Worm (Caenorhabditis elegans) whole organism, young adult: ENCODE measurements around the gene agr-1.

ENCODE experiments used
- B0019.2 ChIP-seq: fragments of 200-800 bp; sonication (Bioruptor generic); conservative IDR thresholded peaks from 2 replicates; pipeline ENCODE4 v1.3.6; 2022; ENCODE audit warnings: missing genetic modification reagents, missing genetic modification characterization, missing compliant biosample characterization
- C06A6.2 ChIP-seq: fragments of 200-800 bp; sonication (Bioruptor generic); conservative IDR thresholded peaks from 2 replicates; pipeline ENCODE4 v1.3.6; 2022; ENCODE audit warnings: missing genetic modification characterization, missing compliant biosample characterization
- D2030.7 ChIP-seq: fragments of 200-800 bp; sonication (Bioruptor generic); IDR thresholded peaks from 2 replicates; pipeline ENCODE4 v1.3.6; 2022; ENCODE audit warnings: missing genetic modification reagents, missing genetic modification characterization, missing compliant biosample characterization
- F10E7.11 ChIP-seq: sonication (generic microtip); optimal IDR thresholded peaks from 2 replicates; lab custom pipeline; 2017; ENCODE audit warnings: mild to moderate bottlenecking, missing genetic modification characterization, moderate library complexity, missing compliant biosample characterization
- F22D6.2 ChIP-seq: sonication (generic microtip); optimal IDR thresholded peaks from 2 replicates; lab custom pipeline; 2016; ENCODE audit warnings: mild to moderate bottlenecking, missing genetic modification characterization, missing compliant biosample characterization
- F39B2.1 ChIP-seq: fragments of 200-800 bp; sonication (Bioruptor generic); IDR thresholded peaks from 2 replicates; pipeline ENCODE4 v1.3.6; 2022; ENCODE audit warnings: missing genetic modification reagents, missing genetic modification characterization, missing compliant biosample characterization
- F49E8.2 ChIP-seq: sonication (generic microtip); optimal IDR thresholded peaks from 3 replicates; lab custom pipeline; 2017; ENCODE audit warnings: missing genetic modification characterization, mild to moderate bottlenecking, missing compliant biosample characterization, antibody characterized with exemption, moderate library complexity; ENCODE audit not compliant: insufficient read depth
- F52B5.7 ChIP-seq: sonication (generic microtip); optimal IDR thresholded peaks from 2 replicates; lab custom pipeline; 2016; ENCODE audit warnings: mild to moderate bottlenecking, missing genetic modification characterization, missing compliant biosample characterization
- F55B11.4 ChIP-seq: sonication (generic microtip); optimal IDR thresholded peaks from 2 replicates; lab custom pipeline; 2016; ENCODE audit warnings: missing compliant biosample characterization, missing genetic modification characterization, borderline replicate concordance; ENCODE audit not compliant: insufficient read depth
- F57A8.1 ChIP-seq: fragments of 200-800 bp; sonication (Bioruptor generic); optimal IDR thresholded peaks from 2 replicates; lab custom pipeline; 2018; ENCODE audit warnings: mild to moderate bottlenecking, missing genetic modification characterization, moderate library complexity, missing compliant biosample characterization
- T26A5.8 ChIP-seq: sonication (generic microtip); optimal IDR thresholded peaks from 2 replicates; lab custom pipeline; 2016; ENCODE audit warnings: missing genetic modification characterization, missing compliant biosample characterization
- Y56A3A.18 ChIP-seq: fragments of 200-800 bp; sonication (Bioruptor generic); IDR thresholded peaks from 2 replicates; pipeline ENCODE4 v1.3.6; 2022; ENCODE audit warnings: missing genetic modification reagents, missing genetic modification characterization, missing compliant biosample characterization
- atf-7 ChIP-seq: sonication (generic microtip); optimal IDR thresholded peaks from 2 replicates; lab custom pipeline; 2017; ENCODE audit warnings: mild to moderate bottlenecking, missing genetic modification characterization, missing compliant biosample characterization
- cebp-2 ChIP-seq: fragments of 200-800 bp; sonication (Bioruptor generic); IDR thresholded peaks from 2 replicates; pipeline ENCODE4 v1.3.6; 2022; ENCODE audit warnings: missing genetic modification characterization, missing compliant biosample characterization
- ceh-27 ChIP-seq: fragments of 200-800 bp; sonication (Bioruptor generic); optimal IDR thresholded peaks from 2 replicates; lab custom pipeline; 2018; ENCODE audit warnings: mild to moderate bottlenecking, missing genetic modification characterization, moderate library complexity, missing compliant biosample characterization
- ceh-91 ChIP-seq: fragments of 200-800 bp; sonication (Bioruptor generic); IDR thresholded peaks from 2 replicates; pipeline ENCODE4 v1.3.6; 2022; ENCODE audit warnings: missing genetic modification reagents, missing genetic modification characterization, missing compliant biosample characterization
- dpl-1 ChIP-seq: fragments of 150-350 bp; optimal IDR thresholded peaks from 2 replicates; lab custom pipeline; 2014; ENCODE audit warnings: missing biosample characterization, missing genetic modification reagents, missing genetic modification characterization
- egrh-3 ChIP-seq: fragments of 200-800 bp; sonication (Bioruptor generic); IDR thresholded peaks from 2 replicates; pipeline ENCODE4 v1.3.6; 2022; ENCODE audit warnings: missing genetic modification reagents, missing genetic modification characterization, missing compliant biosample characterization
- hlh-12 ChIP-seq: sonication (generic microtip); optimal IDR thresholded peaks from 2 replicates; lab custom pipeline; 2016; ENCODE audit warnings: missing genetic modification characterization, missing compliant biosample characterization
- hmg-1.2 ChIP-seq: fragments of 200-800 bp; sonication (Bioruptor generic); IDR thresholded peaks from 2 replicates; pipeline ENCODE4 v1.3.6; 2022; ENCODE audit warnings: missing genetic modification reagents, missing genetic modification characterization, missing compliant biosample characterization
- hrde-1 ChIP-seq: sonication (generic microtip); optimal IDR thresholded peaks from 2 replicates; lab custom pipeline; 2016; ENCODE audit warnings: missing genetic modification characterization, mild to moderate bottlenecking, missing compliant biosample characterization, moderate library complexity, missing genotype, missing genetic modification reagents, borderline replicate concordance
- let-526 ChIP-seq: fragments of 200-800 bp; sonication (Bioruptor generic); IDR thresholded peaks from 2 replicates; pipeline ENCODE4 v1.3.6; 2022; ENCODE audit warnings: missing genetic modification reagents, missing genetic modification characterization, missing compliant biosample characterization
- let-607 ChIP-seq, 2 experiments: fragments of 200-800 bp in 1 of 2; sonication (Bioruptor generic) in 1 of 2; sonication (generic microtip) in 1 of 2; optimal IDR thresholded peaks; 2 replicates each; lab custom pipeline; 2016 to 2018; ENCODE audit warnings: mild to moderate bottlenecking in 2 of 2, missing compliant biosample characterization in 2 of 2, missing genetic modification characterization in 2 of 2, moderate library complexity in 2 of 2, missing genotype in 1 of 2
- lin-26 ChIP-seq: fragments of 200-800 bp; sonication (Bioruptor generic); IDR thresholded peaks from 2 replicates; pipeline ENCODE4 v1.3.6; 2022; ENCODE audit warnings: missing genetic modification reagents, missing genetic modification characterization, missing compliant biosample characterization
- madf-10 ChIP-seq: sonication (generic microtip); optimal IDR thresholded peaks from 2 replicates; lab custom pipeline; 2016; ENCODE audit warnings: mild to moderate bottlenecking, missing genetic modification characterization, missing compliant biosample characterization
- mxl-1 ChIP-seq: sonication (generic microtip); optimal IDR thresholded peaks from 2 replicates; lab custom pipeline; 2016; ENCODE audit warnings: missing genetic modification characterization, missing compliant biosample characterization
- nfya-2 ChIP-seq: fragments of 200-800 bp; sonication (Bioruptor generic); IDR thresholded peaks from 2 replicates; pipeline ENCODE4 v1.3.6; 2022; ENCODE audit warnings: missing genetic modification reagents, missing genetic modification characterization, missing compliant biosample characterization
- repo-1 ChIP-seq: sonication (generic microtip); optimal IDR thresholded peaks from 2 replicates; lab custom pipeline; 2017; ENCODE audit warnings: mild to moderate bottlenecking, missing genetic modification characterization, missing compliant biosample characterization
- sdz-38 ChIP-seq: sonication (generic microtip); optimal IDR thresholded peaks from 2 replicates; lab custom pipeline; 2016; ENCODE audit warnings: missing genotype, missing genetic modification characterization, missing compliant biosample characterization
- sea-2 ChIP-seq: fragments of 200-800 bp; sonication (Bioruptor generic); IDR thresholded peaks from 2 replicates; pipeline ENCODE4 v1.3.6; 2022; ENCODE audit warnings: missing genetic modification characterization, missing compliant biosample characterization
- snpc-1.1 ChIP-seq: sonication (generic microtip); optimal IDR thresholded peaks from 2 replicates; lab custom pipeline; 2017; ENCODE audit warnings: missing genetic modification characterization, mild to moderate bottlenecking, missing compliant biosample characterization, antibody characterized with exemption, moderate library complexity, missing genotype, missing genetic modification reagents; ENCODE audit not compliant: insufficient read depth
- snpc-4 ChIP-seq, 5 experiments: fragments of 150-350 bp in 1 of 5; sonication (generic microtip) in 4 of 5; optimal IDR thresholded peaks; 2 replicates each; lab custom pipeline; 2014 to 2018; ENCODE audit warnings: missing genetic modification characterization in 5 of 5, missing biosample characterization in 3 of 5, antibody characterized with exemption in 2 of 5, mild to moderate bottlenecking in 2 of 5, missing compliant biosample characterization in 2 of 5, missing genotype in 2 of 5, moderate library complexity in 2 of 5, missing genetic modification reagents in 1 of 5
- somi-1 ChIP-seq: fragments of 200-800 bp; sonication (Bioruptor generic); optimal IDR thresholded peaks from 2 replicates; lab custom pipeline; 2018; ENCODE audit warnings: mild to moderate bottlenecking, missing genetic modification characterization, missing compliant biosample characterization
- tbp1 ChIP-seq: fragments of 200-800 bp; sonication (Bioruptor generic); optimal IDR thresholded peaks from 2 replicates; lab custom pipeline; 2018; ENCODE audit warnings: mild to moderate bottlenecking, missing genetic modification characterization, missing compliant biosample characterization
- xnd-1 ChIP-seq: sonication (generic microtip); optimal IDR thresholded peaks from 2 replicates; lab custom pipeline; 2016; ENCODE audit warnings: missing genotype, missing genetic modification reagents, missing genetic modification characterization, missing compliant biosample characterization
- ztf-22 ChIP-seq: fragments of 200-800 bp; sonication (Bioruptor generic); optimal IDR thresholded peaks from 2 replicates; lab custom pipeline; 2018; ENCODE audit warnings: mild to moderate bottlenecking, missing genetic modification characterization, moderate library complexity, missing compliant biosample characterization
- ztf-25 ChIP-seq: fragments of 200-800 bp; sonication (Bioruptor generic); IDR thresholded peaks from 2 replicates; pipeline ENCODE4 v1.3.6; 2022; ENCODE audit warnings: missing genetic modification reagents, missing genetic modification characterization, missing compliant biosample characterization

Gene agr-1

DNA sequence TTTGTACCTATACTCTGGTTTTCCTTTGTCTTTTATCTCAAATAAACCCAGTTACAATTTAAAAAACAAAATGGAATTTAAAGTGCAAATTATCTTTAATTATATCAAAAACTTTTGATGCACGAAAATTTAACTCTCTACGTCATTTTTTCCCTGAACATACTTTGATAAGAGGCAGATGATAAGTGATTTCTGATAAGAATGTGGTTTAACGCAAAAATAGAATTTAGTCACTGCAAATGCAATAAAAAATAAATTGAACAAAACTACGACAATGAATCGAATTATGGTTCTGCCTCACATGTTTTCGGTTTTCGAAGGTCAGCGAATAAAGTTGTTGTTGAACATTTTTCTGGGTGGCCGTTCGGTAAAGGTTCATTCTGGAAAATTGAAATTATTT, 46.9 kb upstream of the agr-1 start:
- TF ChIP-seq cebp-2 (GFP tag; lab: Robert Waterston, UW) (no peak), sdz-38 (tag; lab: Kevin White, UChicago) (no peak), F39B2.1 (GFP tag; lab: Robert Waterston, UW) (no peak), mxl-1 (tag; lab: Kevin White, UChicago) (no peak), tbp1 (GFP tag; lab: Kevin White, UChicago) (no peak), B0019.2 (GFP tag; lab: Robert Waterston, UW) (no peak), F49E8.2 (tag; lab: Kevin White, UChicago) (no peak), ztf-22 (no peak), C06A6.2 (GFP tag; lab: Robert Waterston, UW) (no peak), F10E7.11 (tag; lab: Kevin White, UChicago) (no peak), F22D6.2 (no peak), ztf-25 (GFP tag; lab: Robert Waterston, UW) (no peak), xnd-1 (tag; lab: Kevin White, UChicago) (no peak), let-526 (GFP tag; lab: Robert Waterston, UW) (no peak), atf-7 (tag; lab: Kevin White, UChicago) (no peak), D2030.7 (GFP tag; lab: Robert Waterston, UW) (no peak)

DNA sequence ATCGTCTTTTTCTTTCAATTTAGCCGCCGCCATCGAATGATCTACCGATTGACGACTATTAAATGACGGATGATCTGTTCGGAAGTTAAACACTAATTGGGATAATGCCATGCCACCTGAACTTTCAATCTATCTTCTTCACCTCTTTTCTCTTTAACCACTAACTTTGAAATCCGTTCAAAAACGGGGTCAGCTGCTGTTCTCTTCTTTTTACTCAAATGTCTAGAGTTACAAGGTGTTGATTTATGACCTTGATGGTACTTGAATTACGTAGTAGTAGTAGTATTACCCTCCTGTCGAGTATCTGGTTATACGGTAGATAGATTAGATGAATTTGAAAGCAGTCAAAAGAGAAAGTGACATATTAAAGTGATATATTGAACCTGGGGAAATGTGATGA, 46.1 kb upstream of the agr-1 start:
- TF ChIP-seq F52B5.7 (tag; lab: Kevin White, UChicago) (no peak), snpc-1.1 (tag; lab: Kevin White, UChicago) (no peak), snpc-4 (GFP tag; optimal IDR thresholded peaks at IDR 0.05; lab: Kevin White, UChicago) (no peak), snpc-4 (tag; optimal IDR thresholded peaks at IDR 0.05; lab: Kevin White, UChicago) (no peak), ceh-91 (GFP tag; lab: Robert Waterston, UW) (no peak), F22D6.2 (no peak), F57A8.1 (GFP tag; lab: Kevin White, UChicago) (no peak), nfya-2 (no peak), hmg-1.2 (no peak), madf-10 (tag; lab: Kevin White, UChicago) (no peak), F49E8.2 (tag; lab: Kevin White, UChicago) (no peak), T26A5.8 (tag; lab: Kevin White, UChicago) (no peak), D2030.7 (GFP tag; lab: Robert Waterston, UW) (no peak), repo-1 (tag; lab: Kevin White, UChicago) (no peak), atf-7 (tag; lab: Kevin White, UChicago) (no peak), hlh-12 (no peak)
- TF ChIP-seq, all 124 proteins: peak for 0

DNA sequence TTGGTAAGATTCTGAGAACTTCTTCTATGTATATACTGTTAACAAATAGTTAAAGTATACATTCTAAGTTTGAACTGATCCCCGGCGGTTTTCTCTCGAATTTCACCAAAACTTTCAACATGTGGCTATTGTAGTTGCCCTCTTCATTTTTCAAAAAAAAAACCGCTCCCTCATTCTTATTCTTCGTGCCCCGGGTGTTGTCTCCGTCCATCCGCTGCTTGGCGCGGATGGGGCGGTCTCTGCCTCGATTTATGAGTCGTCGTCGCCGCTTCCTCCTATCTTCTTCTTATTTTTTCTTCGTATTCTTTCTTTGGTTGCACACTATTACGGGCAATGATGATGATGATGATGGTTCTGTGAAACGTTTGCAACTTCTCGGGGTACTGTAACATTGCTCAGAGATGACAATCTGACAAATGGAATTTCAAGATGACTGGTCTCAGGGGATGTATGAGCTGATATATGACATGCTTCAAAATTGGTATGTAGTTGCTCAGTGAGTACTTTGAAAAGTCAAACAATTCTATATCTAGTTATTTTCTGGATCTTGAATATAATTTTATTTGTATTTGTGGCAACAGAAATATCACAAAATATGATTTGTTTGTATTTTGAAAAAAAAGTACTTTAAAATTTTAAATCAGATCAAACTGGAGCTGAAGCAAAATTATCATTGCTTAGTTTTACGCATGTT, 45.4 kb upstream of the agr-1 start:
- TF ChIP-seq F55B11.4 = no peak
- 0 out of 2 replicates have a peak, but pooled peaks have one; percentile 25 for TF ChIP-seq lin-26 (GFP tag; lab: Robert Waterston, UW)
- TF ChIP-seq ceh-27 (GFP tag; lab: Kevin White, UChicago) = no peak
- no peak for TF ChIP-seq dpl-1
- no peak for TF ChIP-seq ceh-91 (GFP tag; lab: Robert Waterston, UW)
- no peak for TF ChIP-seq egrh-3 (GFP tag; lab: Robert Waterston, UW)
- no peak for TF ChIP-seq sea-2

DNA sequence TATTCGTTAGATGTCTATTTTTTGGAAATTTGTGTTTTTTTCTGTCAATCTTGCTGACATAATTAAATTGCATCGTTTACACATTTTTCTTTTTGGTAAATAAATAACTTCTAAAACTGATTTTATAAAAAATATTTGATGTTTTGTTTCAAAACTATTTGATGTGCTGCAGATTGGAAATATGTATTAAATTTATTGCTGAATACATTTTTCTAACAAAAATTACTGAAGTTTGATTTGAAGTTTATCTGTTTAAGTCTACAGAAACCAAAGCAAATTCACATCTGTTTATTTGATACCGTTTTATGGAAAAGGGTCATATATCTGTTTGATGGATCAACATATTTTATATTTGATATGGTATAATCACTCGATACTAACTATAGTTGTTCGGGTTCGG, 41.3 kb upstream of the agr-1 start:
- TF ChIP-seq lin-26 (GFP tag; lab: Robert Waterston, UW) = no peak
- no peak for TF ChIP-seq let-607 (tag; optimal IDR thresholded peaks at IDR 0.05; lab: Kevin White, UChicago)
- TF ChIP-seq somi-1 (GFP tag; lab: Kevin White, UChicago) = no peak
- no peak for TF ChIP-seq xnd-1 (tag; lab: Kevin White, UChicago)
- TF ChIP-seq hrde-1 (tag; lab: Kevin White, UChicago) = no peak
- TF ChIP-seq F39B2.1 (GFP tag; lab: Robert Waterston, UW) = no peak
- no peak for TF ChIP-seq Y56A3A.18
